Fruit fly (Drosophila melanogaster): ENCODE data around the gene CG14443.

CG14443 gene

dm6 chrX:6599233-6599632, 34.5 kb upstream of the CG14443 start (continued):
- TF ChIP-seq PHDP (tag; optimal IDR thresholded peaks at IDR 0.05) (no peak), Opbp (GFP tag; IDR thresholded peaks at IDR 0.05; ENCODE audit: partially characterized antibody) (0 out of 3 replicates have a peak, but pooled peaks have one; percentile 43), CG6272 (GFP tag; IDR thresholded peaks at IDR 0.05) (peak; percentile 97), CG6654 (GFP tag; optimal IDR thresholded peaks at IDR 0.05) (peak; percentile 43), CG14014 (GFP tag; IDR thresholded peaks at IDR 0.05) (peak; percentile 98), Fer2 (tag; optimal IDR thresholded peaks at IDR 0.05) (peak; percentile 81), CG4404 (GFP tag; IDR thresholded peaks at IDR 0.05) (peak; percentile 90), gcm2 (GFP tag; optimal IDR thresholded peaks at IDR 0.05) (no peak), Side (GFP tag; optimal IDR thresholded peaks at IDR 0.05) (peak; percentile 90), CG9797 (GFP tag; optimal IDR thresholded peaks at IDR 0.05) (peak; percentile 1), sc (optimal IDR thresholded peaks at IDR 0.05) (no peak), sc (GFP tag; optimal IDR thresholded peaks at IDR 0.05) (peak; percentile 13), scrt (GFP tag; optimal IDR thresholded peaks at IDR 0.05) (peak; percentile 83), CG18262 (tag; optimal IDR thresholded peaks at IDR 0.05) (peak; percentile 81), CG31441 (GFP tag; IDR thresholded peaks at IDR 0.05) (peak; percentile 82), Mes4 (GFP tag; optimal IDR thresholded peaks at IDR 0.05) (no peak), CG6765 (GFP tag; optimal IDR thresholded peaks at IDR 0.05) (peak; percentile 7), Lpt (GFP tag; optimal IDR thresholded peaks at IDR 0.05) (no peak), rib (GFP tag; IDR thresholded peaks at IDR 0.05) (peak; percentile 98), CG8290 (GFP tag; optimal IDR thresholded peaks at IDR 0.05) (peak; percentile 13), CG8290 (tag; optimal IDR thresholded peaks at IDR 0.05) (peak in 1 of 2 experiments; percentile 66), CG3995 (GFP tag; optimal IDR thresholded peaks at IDR 0.05) (peak; percentile 44), CG11093 (GFP tag; IDR thresholded peaks at IDR 0.05) (peak; percentile 92), zen (tag; optimal IDR thresholded peaks at IDR 0.05) (peak; percentile 79), CG2875 (GFP tag; optimal IDR thresholded peaks at IDR 0.05) (no peak), CG11456 (GFP tag; IDR thresholded peaks at IDR 0.05) (peak; percentile 98), CG7372 (GFP tag; IDR thresholded peaks at IDR 0.05) (peak; percentile 98), eve (GFP tag; optimal IDR thresholded peaks at IDR 0.05) (no peak), ac (GFP tag; optimal IDR thresholded peaks at IDR 0.05) (no peak), sd (tag; optimal IDR thresholded peaks at IDR 0.05) (no peak), CG3847 (GFP tag; IDR thresholded peaks at IDR 0.05) (peak; percentile 60), grau (tag; optimal IDR thresholded peaks at IDR 0.05) (no peak), p53 (GFP tag; optimal IDR thresholded peaks at IDR 0.05) (peak; percentile 65), ap (GFP tag; IDR thresholded peaks at IDR 0.05) (peak; percentile 72), Oaz (GFP tag; IDR thresholded peaks at IDR 0.05) (peak; percentile 77), slbo (GFP tag; IDR thresholded peaks at IDR 0.05) (no peak), CG9215 (GFP tag; IDR thresholded peaks at IDR 0.05) (peak; percentile 95), CG1603 (tag; optimal IDR thresholded peaks at IDR 0.05) (peak; percentile 59), D19A (tag; optimal IDR thresholded peaks at IDR 0.05) (peak; percentile 48), pum (GFP tag; optimal IDR thresholded peaks at IDR 0.05) (peak; percentile 84), CG18011 (GFP tag; optimal IDR thresholded peaks at IDR 0.05) (peak; percentile 99), pita (GFP tag; optimal IDR thresholded peaks at IDR 0.05) (no peak), CG3407 (GFP tag; optimal IDR thresholded peaks at IDR 0.05) (no peak), nerfin-1 (tag; optimal IDR thresholded peaks at IDR 0.05) (peak; percentile 47), pnt (GFP tag; optimal IDR thresholded peaks at IDR 0.05) (peak; percentile 84), D19B (GFP tag; optimal IDR thresholded peaks at IDR 0.05) (peak; percentile 85), gsb (GFP tag; IDR thresholded peaks at IDR 0.05) (peak; percentile 97), bowl (GFP tag; IDR thresholded peaks at IDR 0.05) (peak; percentile 93), Dad (GFP tag; optimal IDR thresholded peaks at IDR 0.05) (peak; percentile 83), CG18599 (GFP tag; optimal IDR thresholded peaks at IDR 0.05) (peak; percentile 94), sim (GFP tag; IDR thresholded peaks at IDR 0.05) (peak; percentile 91), CG11398 (GFP tag; optimal IDR thresholded peaks at IDR 0.05) (peak; percentile 69), CG7987 (GFP tag; optimal IDR thresholded peaks at IDR 0.05) (peak; percentile 85)

Measured in whole organism, embryonic.